Worm (Caenorhabditis elegans) whole organism, L2 larva: ENCODE data around the gene dvc-1.

Experiments used
- C34F6.9 ChIP-seq: fragments of 150-350 bp; optimal IDR thresholded peaks from 2 replicates; lab custom pipeline; 2014; ENCODE audit warnings: missing biosample characterization, missing genetic modification characterization
- R02D3.7 ChIP-seq: fragments of 150-350 bp; optimal IDR thresholded peaks from 2 replicates; lab custom pipeline; 2014; ENCODE audit warnings: missing biosample characterization, missing genetic modification characterization
- fos-1 ChIP-seq: fragments of 150-350 bp; optimal IDR thresholded peaks from 2 replicates; lab custom pipeline; 2014; ENCODE audit warnings: missing biosample characterization, missing genetic modification characterization
- lin-11 ChIP-seq: fragments of 150-350 bp; sonication (generic microtip); optimal IDR thresholded peaks from 2 replicates; lab custom pipeline; 2014; ENCODE audit warnings: missing biosample characterization, missing genetic modification characterization, inconsistent platforms, mixed read lengths
- mbf-1 ChIP-seq: sonication (generic microtip); optimal IDR thresholded peaks from 2 replicates; lab custom pipeline; 2017; ENCODE audit warnings: missing biosample characterization, missing genetic modification characterization
- mdl-1 ChIP-seq, 2 experiments: fragments of 150-350 bp in 1 of 2; sonication (generic microtip) in 1 of 2; optimal IDR thresholded peaks; 2 replicates each; lab custom pipeline; 2017; ENCODE audit warnings: missing biosample characterization in 2 of 2, missing genetic modification characterization in 2 of 2
- nhr-10 ChIP-seq: sonication (generic microtip); optimal IDR thresholded peaks from 2 replicates; lab custom pipeline; 2017; ENCODE audit warnings: missing biosample characterization, missing genetic modification characterization
- nhr-129 ChIP-seq: fragments of 150-350 bp; optimal IDR thresholded peaks from 2 replicates; lab custom pipeline; 2014; ENCODE audit warnings: missing biosample characterization, missing genetic modification characterization
- nhr-237 ChIP-seq: fragments of 150-350 bp; optimal IDR thresholded peaks from 2 replicates; lab custom pipeline; 2014; ENCODE audit warnings: missing biosample characterization, missing genetic modification characterization
- unc-55 ChIP-seq: fragments of 150-350 bp; sonication (generic microtip); optimal IDR thresholded peaks from 3 replicates; lab custom pipeline; 2014; ENCODE audit warnings: missing biosample characterization, missing genetic modification reagents, missing genetic modification characterization
- ztf-1 ChIP-seq: fragments of 200-800 bp; sonication (Bioruptor generic); conservative IDR thresholded peaks from 2 replicates; pipeline ENCODE4 v1.3.6; 2022; ENCODE audit warnings: missing genetic modification characterization, missing compliant biosample characterization
- ztf-11 ChIP-seq: sonication (generic microtip); optimal IDR thresholded peaks from 2 replicates; lab custom pipeline; 2017; ENCODE audit warnings: missing biosample characterization, missing genetic modification characterization
- ztf-4 ChIP-seq: fragments of 150-350 bp; optimal IDR thresholded peaks from 2 replicates; lab custom pipeline; 2014; ENCODE audit warnings: missing biosample characterization, missing genetic modification characterization

ce11 chrV:11206467-11206866 lies 32.7 kb downstream of the dvc-1 start:
- TF ChIP-seq lin-11 (tag; lab: Kevin White, UChicago): no peak
- no peak for TF ChIP-seq nhr-129 (tag; lab: Kevin White, UChicago)
- no peak for TF ChIP-seq nhr-10 (tag; lab: Kevin White, UChicago)
- TF ChIP-seq nhr-237 (tag; lab: Kevin White, UChicago): no peak
- TF ChIP-seq C34F6.9: no peak
- TF ChIP-seq fos-1 (tag; lab: Kevin White, UChicago): no peak
- no peak for TF ChIP-seq R02D3.7 (tag; lab: Kevin White, UChicago)
- TF ChIP-seq ztf-11: no peak
- no peak for TF ChIP-seq unc-55 (GFP tag; lab: Kevin White, UChicago)
- TF ChIP-seq mbf-1 (tag; lab: Kevin White, UChicago): no peak
- no peak for TF ChIP-seq mdl-1 (tag; optimal IDR thresholded peaks at IDR 0.05; lab: Kevin White, UChicago)
- TF ChIP-seq ztf-4 (tag; lab: Kevin White, UChicago): no peak
- no peak for TF ChIP-seq ztf-1 (GFP tag; lab: Robert Waterston, UW)
